Worm (Caenorhabditis elegans) whole organism, L1 larva: ENCODE data around the gene sre-33.

Experiments
- C04F5.9 ChIP-seq: sonication (generic microtip); optimal IDR thresholded peaks from 2 replicates; lab custom pipeline; 2016; ENCODE audit warnings: missing genetic modification characterization, missing compliant biosample characterization
- C16A3.4 ChIP-seq: fragments of 150-350 bp; optimal IDR thresholded peaks from 2 replicates; lab custom pipeline; 2014; ENCODE audit warnings: missing biosample characterization, missing genetic modification characterization
- F16B12.6 ChIP-seq: fragments of 150-350 bp; optimal IDR thresholded peaks from 2 replicates; lab custom pipeline; 2014; ENCODE audit warnings: missing biosample characterization, missing genetic modification characterization
- alr-1 ChIP-seq: fragments of 200-800 bp; sonication (Bioruptor generic); optimal IDR thresholded peaks from 2 replicates; lab custom pipeline; 2018; ENCODE audit warnings: borderline replicate concordance, mild to moderate bottlenecking, missing genetic modification characterization, missing compliant biosample characterization
- ama-1 ChIP-seq: fragments of 150-350 bp; optimal IDR thresholded peaks from 2 replicates; lab custom pipeline; 2014
- blmp-1 ChIP-seq: fragments of 150-350 bp; optimal IDR thresholded peaks from 2 replicates; lab custom pipeline; 2014; ENCODE audit warnings: missing biosample characterization, missing genetic modification characterization
- ceh-63 ChIP-seq: fragments of 200-800 bp; sonication (Bioruptor generic); optimal IDR thresholded peaks from 2 replicates; lab custom pipeline; 2018; ENCODE audit warnings: mild to moderate bottlenecking, missing genetic modification characterization, missing compliant biosample characterization
- ceh-88 ChIP-seq: fragments of 200-800 bp; sonication (Bioruptor generic); IDR thresholded peaks from 2 replicates; pipeline ENCODE4 v1.3.6; 2022; ENCODE audit warnings: missing genetic modification characterization, missing compliant biosample characterization
- ces-1 ChIP-seq: fragments of 150-350 bp; optimal IDR thresholded peaks from 2 replicates; lab custom pipeline; 2014; ENCODE audit warnings: missing biosample characterization, missing genetic modification reagents, missing genetic modification characterization
- dpl-1 ChIP-seq, 3 experiments: fragments of 150-350 bp in 2 of 3; sonication (generic microtip) in 1 of 3; optimal IDR thresholded peaks; 2 replicates each; lab custom pipeline; 2014 to 2017; ENCODE audit warnings: missing biosample characterization in 3 of 3, missing genetic modification characterization in 3 of 3, missing genetic modification reagents in 3 of 3
- efl-1 ChIP-seq, 4 experiments: fragments of 150-350 bp; optimal IDR thresholded peaks in 3 of 4; peaks in 1 of 4; 1 replicate in 1 of 4; 2 replicates in 3 of 4; lab custom pipeline; 2014; ENCODE audit warnings: missing biosample characterization in 2 of 4, missing genetic modification characterization in 2 of 4, missing genetic modification reagents in 2 of 4
- egl-13 ChIP-seq: sonication (generic microtip); optimal IDR thresholded peaks from 2 replicates; lab custom pipeline; 2016; ENCODE audit warnings: missing genotype, missing genetic modification reagents, missing genetic modification characterization, missing compliant biosample characterization
- egl-27 ChIP-seq, 2 experiments: fragments of 150-350 bp in 1 of 2; sonication (generic microtip); optimal IDR thresholded peaks; 3 replicates each; lab custom pipeline; 2017 to 2018; ENCODE audit warnings: missing biosample characterization in 2 of 2, missing genetic modification characterization in 2 of 2, missing genetic modification reagents in 2 of 2
- ets-5 ChIP-seq: fragments of 200-800 bp; sonication (Bioruptor generic); IDR thresholded peaks from 2 replicates; pipeline ENCODE4 v1.3.6; 2022; ENCODE audit warnings: missing genetic modification characterization, missing compliant biosample characterization
- fkh-10 ChIP-seq: sonication (generic microtip); optimal IDR thresholded peaks from 2 replicates; lab custom pipeline; 2017; ENCODE audit warnings: missing biosample characterization, missing genetic modification reagents, missing genetic modification characterization
- fkh-4 ChIP-seq: sonication (generic microtip); optimal IDR thresholded peaks from 2 replicates; lab custom pipeline; 2016; ENCODE audit warnings: missing compliant biosample characterization, missing genetic modification characterization, borderline replicate concordance
- fkh-8 ChIP-seq: sonication (generic microtip); optimal IDR thresholded peaks from 2 replicates; lab custom pipeline; 2016; ENCODE audit warnings: mild to moderate bottlenecking, missing genetic modification characterization, missing compliant biosample characterization
- fos-1 ChIP-seq: fragments of 150-350 bp; optimal IDR thresholded peaks from 2 replicates; lab custom pipeline; 2014; ENCODE audit warnings: missing biosample characterization, missing genetic modification characterization
- isw-1 ChIP-seq: fragments of 200-800 bp; sonication (Bioruptor generic); IDR thresholded peaks from 2 replicates; pipeline ENCODE4 v1.3.6; 2022; ENCODE audit warnings: missing genetic modification characterization, missing compliant biosample characterization
- lin-13 ChIP-seq: fragments of 150-350 bp; optimal IDR thresholded peaks from 2 replicates; lab custom pipeline; 2014; ENCODE audit warnings: missing biosample characterization, missing genetic modification reagents, missing genetic modification characterization
- lin-14 ChIP-seq: fragments of 200-800 bp; sonication (Bioruptor generic); optimal IDR thresholded peaks from 2 replicates; lab custom pipeline; 2018; ENCODE audit warnings: mild to moderate bottlenecking, missing genetic modification characterization, moderate library complexity, missing compliant biosample characterization
- lin-35 ChIP-seq, 2 experiments: fragments of 150-350 bp; optimal IDR thresholded peaks; 2 replicates each; lab custom pipeline; 2014; ENCODE audit warnings: missing biosample characterization in 2 of 2, missing genetic modification characterization in 2 of 2, missing genetic modification reagents in 2 of 2
- mab-9 ChIP-seq: fragments of 200-800 bp; sonication (Bioruptor generic); IDR thresholded peaks from 2 replicates; pipeline ENCODE4 v1.3.6; 2022; ENCODE audit warnings: missing genetic modification reagents, missing genetic modification characterization, missing compliant biosample characterization
- mdl-1 ChIP-seq, 2 experiments: fragments of 150-350 bp; optimal IDR thresholded peaks; 2 replicates each; lab custom pipeline; 2014 to 2017; ENCODE audit warnings: missing biosample characterization in 2 of 2, missing genetic modification characterization in 2 of 2, inconsistent platforms in 1 of 2
- mef-2 ChIP-seq: fragments of 150-350 bp; optimal IDR thresholded peaks from 2 replicates; lab custom pipeline; 2014; ENCODE audit warnings: missing biosample characterization, missing genetic modification characterization
- nhr-11 ChIP-seq: fragments of 150-350 bp; optimal IDR thresholded peaks from 2 replicates; lab custom pipeline; 2014; ENCODE audit warnings: missing biosample characterization, missing genetic modification characterization
- nhr-12 ChIP-seq: sonication (generic microtip); optimal IDR thresholded peaks from 2 replicates; lab custom pipeline; 2017; ENCODE audit warnings: missing biosample characterization, missing genetic modification characterization
- nhr-19 ChIP-seq: fragments of 200-800 bp; sonication (Bioruptor generic); conservative IDR thresholded peaks from 2 replicates; pipeline ENCODE4 v1.3.6; 2022; ENCODE audit warnings: missing genetic modification characterization, missing compliant biosample characterization
- nhr-237 ChIP-seq: fragments of 150-350 bp; optimal IDR thresholded peaks from 2 replicates; lab custom pipeline; 2014; ENCODE audit warnings: missing biosample characterization, missing genetic modification characterization
- nhr-28 ChIP-seq: fragments of 150-350 bp; optimal IDR thresholded peaks from 2 replicates; lab custom pipeline; 2014; ENCODE audit warnings: missing biosample characterization, missing genetic modification characterization
- nhr-47 ChIP-seq: sonication (generic microtip); optimal IDR thresholded peaks from 2 replicates; lab custom pipeline; 2016; ENCODE audit warnings: mild to moderate bottlenecking, missing genetic modification characterization, moderate library complexity, missing compliant biosample characterization
- nhr-77 ChIP-seq: fragments of 150-350 bp; optimal IDR thresholded peaks from 2 replicates; lab custom pipeline; 2014; ENCODE audit warnings: missing biosample characterization, missing genetic modification characterization
- nhr-84 ChIP-seq: sonication (generic microtip); optimal IDR thresholded peaks from 2 replicates; lab custom pipeline; 2017; ENCODE audit warnings: missing biosample characterization, missing genetic modification characterization
- pax-3 ChIP-seq: fragments of 200-800 bp; sonication (Bioruptor generic); optimal IDR thresholded peaks from 2 replicates; lab custom pipeline; 2018; ENCODE audit warnings: mild to moderate bottlenecking, missing genetic modification characterization, moderate library complexity, missing compliant biosample characterization
- pqm-1 ChIP-seq: sonication (generic microtip); optimal IDR thresholded peaks from 3 replicates; lab custom pipeline; 2017; ENCODE audit warnings: missing biosample characterization, missing genetic modification characterization
- rnt-1 ChIP-seq: sonication (generic microtip); optimal IDR thresholded peaks from 2 replicates; lab custom pipeline; 2016; ENCODE audit warnings: mild to moderate bottlenecking, missing genetic modification characterization, moderate library complexity, missing compliant biosample characterization
- skn-1 ChIP-seq: fragments of 150-350 bp; optimal IDR thresholded peaks from 2 replicates; lab custom pipeline; 2014; ENCODE audit warnings: missing biosample characterization, missing genetic modification characterization
- snpc-4 ChIP-seq: fragments of 150-350 bp; optimal IDR thresholded peaks from 2 replicates; lab custom pipeline; 2014; ENCODE audit warnings: missing biosample characterization, missing genetic modification characterization
- sox-4 ChIP-seq: sonication (generic microtip); optimal IDR thresholded peaks from 2 replicates; lab custom pipeline; 2016; ENCODE audit warnings: missing genetic modification characterization, missing compliant biosample characterization
- sptf-1 ChIP-seq: fragments of 150-350 bp; optimal IDR thresholded peaks from 2 replicates; lab custom pipeline; 2014; ENCODE audit warnings: missing biosample characterization, missing genetic modification characterization
- sup-37 ChIP-seq: fragments of 200-800 bp; sonication (Bioruptor generic); optimal IDR thresholded peaks from 2 replicates; lab custom pipeline; 2018; ENCODE audit warnings: mild to moderate bottlenecking, missing genetic modification characterization, missing compliant biosample characterization
- swsn-7 ChIP-seq: sonication (generic microtip); optimal IDR thresholded peaks from 2 replicates; lab custom pipeline; 2016; ENCODE audit warnings: missing genetic modification characterization, missing compliant biosample characterization
- tbx-2 ChIP-seq: sonication (generic microtip); optimal IDR thresholded peaks from 2 replicates; lab custom pipeline; 2016; ENCODE audit warnings: missing genetic modification characterization, missing compliant biosample characterization
- tlp-1 ChIP-seq: fragments of 150-350 bp; optimal IDR thresholded peaks from 2 replicates; lab custom pipeline; 2014; ENCODE audit warnings: missing biosample characterization, missing genetic modification characterization
- unc-30 ChIP-seq: sonication (generic microtip); optimal IDR thresholded peaks from 2 replicates; lab custom pipeline; 2017; ENCODE audit warnings: missing biosample characterization, missing genetic modification characterization
- unc-86 ChIP-seq: sonication (generic microtip); optimal IDR thresholded peaks from 2 replicates; lab custom pipeline; 2016; ENCODE audit warnings: missing genetic modification characterization, missing compliant biosample characterization
- unc-98 ChIP-seq: fragments of 200-800 bp; sonication (Bioruptor generic); IDR thresholded peaks from 2 replicates; pipeline ENCODE4 v1.3.6; 2022; ENCODE audit warnings: missing genetic modification characterization, missing compliant biosample characterization
- vab-15 ChIP-seq: sonication (generic microtip); optimal IDR thresholded peaks from 2 replicates; lab custom pipeline; 2017; ENCODE audit warnings: missing genotype, mild to moderate bottlenecking, missing genetic modification characterization, missing compliant biosample characterization
- ztf-11 ChIP-seq, 2 experiments: sonication (generic microtip); optimal IDR thresholded peaks; 2 replicates each; lab custom pipeline; 2016 to 2017; ENCODE audit warnings: missing genetic modification characterization in 2 of 2, missing biosample characterization in 1 of 2, missing compliant biosample characterization in 1 of 2

Gene sre-33

ce11 chrII:12457275-12457674, 4.2 kb downstream of the sre-33 start, which contains the start of gene sre-38:
sre-38 (plus strand) TSS chrII:12457575.
- TF ChIP-seq nhr-77 (tag; lab: Kevin White, UChicago) (no peak), pqm-1 (tag; lab: Kevin White, UChicago) (no peak), fos-1 (no peak), fkh-8 (tag; lab: Kevin White, UChicago) (no peak), nhr-11 (no peak), sup-37 (GFP tag; lab: Kevin White, UChicago) (no peak), ceh-88 (no peak), unc-86 (tag; lab: Kevin White, UChicago) (no peak), lin-13 (GFP tag; lab: Kevin White, UChicago) (no peak), ces-1 (GFP tag; lab: Kevin White, UChicago) (no peak), egl-27 (tag; optimal IDR thresholded peaks at IDR 0.05; lab: Kevin White, UChicago) (no peak), ceh-63 (no peak), efl-1 (optimal IDR thresholded peaks at IDR 0.05; lab: Kevin White, UChicago) (no peak), efl-1 (GFP tag; optimal IDR thresholded peaks at IDR 0.05 in 1 of 2; lab: Kevin White, UChicago) (no peak), nhr-47 (tag; lab: Kevin White, UChicago) (no peak), nhr-84 (tag; lab: Kevin White, UChicago) (no peak), nhr-237 (tag; lab: Kevin White, UChicago) (no peak), sox-4 (tag; lab: Kevin White, UChicago) (no peak), snpc-4 (tag; lab: Kevin White, UChicago) (no peak), lin-35 (GFP tag; optimal IDR thresholded peaks at IDR 0.05; lab: Kevin White, UChicago) (no peak), egl-13 (no peak)
- TF ChIP-seq, all 84 proteins: peak for 0

ce11 chrII:12459422-12459821, 6.3 kb downstream of the sre-33 start, which contains the start of gene tag-281:
tag-281 (plus strand) TSS chrII:12459761.
- TF ChIP-seq lin-35 (GFP tag; optimal IDR thresholded peaks at IDR 0.05; lab: Kevin White, UChicago) (peak; percentile 99), nhr-28 (tag; lab: Kevin White, UChicago) (no peak), tbx-2 (tag; lab: Kevin White, UChicago) (peak; percentile 87), C04F5.9 (tag; lab: Kevin White, UChicago) (peak; percentile 67), skn-1 (tag; lab: Kevin White, UChicago) (peak; percentile 84), ceh-88 (peak; percentile 54; the same call in 1 of the 2 replicates), tlp-1 (tag; lab: Kevin White, UChicago) (no peak), unc-86 (tag; lab: Kevin White, UChicago) (peak; percentile 86), ztf-11 (tag; optimal IDR thresholded peaks at IDR 0.05; lab: Kevin White, UChicago) (peak in 1 of 2 experiments; percentile 28), snpc-4 (tag; lab: Kevin White, UChicago) (peak; percentile 85), blmp-1 (tag; lab: Kevin White, UChicago) (peak; percentile 65), unc-98 (GFP tag; lab: Robert Waterston, UW) (peak; percentile 36; the same call in 1 of the 2 replicates), nhr-12 (tag; lab: Kevin White, UChicago) (no peak), swsn-7 (tag; lab: Kevin White, UChicago) (peak; percentile 87), nhr-19 (GFP tag; lab: Robert Waterston, UW) (peak; percentile 89), unc-30 (tag; lab: Kevin White, UChicago) (no peak), alr-1 (no peak), ama-1 (lab: Kevin White, UChicago) (no peak), mef-2 (tag; lab: Kevin White, UChicago) (no peak), fkh-10 (peak; percentile 48), fkh-8 (tag; lab: Kevin White, UChicago) (peak; percentile 87), isw-1 (GFP tag; lab: Robert Waterston, UW) (peak; percentile 87), nhr-77 (tag; lab: Kevin White, UChicago) (peak; percentile 21), nhr-84 (tag; lab: Kevin White, UChicago) (no peak), dpl-1 (GFP tag; optimal IDR thresholded peaks at IDR 0.05; lab: Kevin White, UChicago) (peak; percentile 98 to 99 (median 98)), F16B12.6 (tag; lab: Kevin White, UChicago) (peak; percentile 72), vab-15 (peak; percentile 53), lin-14 (GFP tag; lab: Kevin White, UChicago) (peak; percentile 89), mdl-1 (tag; optimal IDR thresholded peaks at IDR 0.05; lab: Kevin White, UChicago) (peak in 1 of 2 experiments; percentile 69), C16A3.4 (tag; lab: Kevin White, UChicago) (peak; percentile 69), sox-4 (tag; lab: Kevin White, UChicago) (peak; percentile 45), efl-1 (optimal IDR thresholded peaks at IDR 0.05; lab: Kevin White, UChicago) (peak; percentile 97 to 99), efl-1 (GFP tag; optimal IDR thresholded peaks at IDR 0.05 in 1 of 2; lab: Kevin White, UChicago) (peak; percentile 98 to 100), ets-5 (GFP tag; lab: Robert Waterston, UW) (no peak), sup-37 (GFP tag; lab: Kevin White, UChicago) (peak; percentile 47), mab-9 (GFP tag; lab: Robert Waterston, UW) (peak; percentile 54; the same call in 1 of the 2 replicates), fkh-4 (tag; lab: Kevin White, UChicago) (no peak), pax-3 (peak; percentile 76), sptf-1 (tag; lab: Kevin White, UChicago) (no peak), rnt-1 (peak; percentile 91), egl-13 (peak; percentile 72)
